Worm (Caenorhabditis elegans) whole organism, L3 larva: ENCODE measurements around the gene clec-52.

ENCODE experiments used
- R02D3.7 ChIP-seq: fragments of 150-350 bp; optimal IDR thresholded peaks from 2 replicates; lab custom pipeline; 2014; ENCODE audit warnings: missing biosample characterization, missing genetic modification characterization
- ZK546.5 ChIP-seq: sonication (generic microtip); optimal IDR thresholded peaks from 2 replicates; lab custom pipeline; 2017; ENCODE audit warnings: missing biosample characterization, missing genetic modification characterization
- aly-2 ChIP-seq: fragments of 150-350 bp; optimal IDR thresholded peaks from 2 replicates; lab custom pipeline; 2014; ENCODE audit warnings: missing biosample characterization, missing genetic modification characterization
- ama-1 ChIP-seq: fragments of 150-350 bp; optimal IDR thresholded peaks from 2 replicates; lab custom pipeline; 2018
- ceh-28 ChIP-seq: fragments of 150-350 bp; optimal IDR thresholded peaks from 2 replicates; lab custom pipeline; 2014; ENCODE audit warnings: missing biosample characterization, missing genetic modification reagents, missing genetic modification characterization
- daf-12 ChIP-seq: fragments of 150-350 bp; optimal IDR thresholded peaks from 2 replicates; lab custom pipeline; 2014; ENCODE audit warnings: missing biosample characterization, missing genetic modification reagents, missing genetic modification characterization
- egl-27 ChIP-seq: sonication (generic microtip); optimal IDR thresholded peaks from 4 replicates; lab custom pipeline; 2017; ENCODE audit warnings: missing biosample characterization, missing genetic modification reagents, missing genetic modification characterization
- egl-5 ChIP-seq: fragments of 150-350 bp; optimal IDR thresholded peaks from 2 replicates; lab custom pipeline; 2017; ENCODE audit warnings: missing biosample characterization, missing genetic modification reagents, missing genetic modification characterization, inconsistent platforms
- elt-1 ChIP-seq: fragments of 150-350 bp; optimal IDR thresholded peaks from 2 replicates; lab custom pipeline; 2014; ENCODE audit warnings: missing biosample characterization, missing genetic modification characterization
- elt-2 ChIP-seq: sonication (generic microtip); optimal IDR thresholded peaks from 2 replicates; lab custom pipeline; 2016; ENCODE audit warnings: missing genetic modification reagents, mild to moderate bottlenecking, missing genetic modification characterization, missing compliant biosample characterization
- elt-3 ChIP-seq, 3 experiments: fragments of 150-350 bp in 1 of 3; sonication (generic microtip) in 2 of 3; optimal IDR thresholded peaks; 2 replicates in 2 of 3; 4 replicates in 1 of 3; lab custom pipeline; 2014 to 2017; ENCODE audit warnings: missing biosample characterization in 3 of 3, missing genetic modification characterization in 3 of 3
- eor-1 ChIP-seq, 2 experiments: fragments of 150-350 bp; optimal IDR thresholded peaks; 2 replicates each; lab custom pipeline; 2014 to 2018; ENCODE audit warnings: missing biosample characterization in 2 of 2, missing genetic modification characterization in 2 of 2
- fkh-10 ChIP-seq: sonication (generic microtip); optimal IDR thresholded peaks from 2 replicates; lab custom pipeline; 2017; ENCODE audit warnings: missing biosample characterization, missing genetic modification reagents, missing genetic modification characterization
- fkh-2 ChIP-seq: fragments of 150-350 bp; optimal IDR thresholded peaks from 2 replicates; lab custom pipeline; 2014; ENCODE audit warnings: missing biosample characterization, missing genetic modification reagents, missing genetic modification characterization
- hmg-11 ChIP-seq: sonication (generic microtip); optimal IDR thresholded peaks from 2 replicates; lab custom pipeline; 2016; ENCODE audit warnings: missing genetic modification characterization, missing compliant biosample characterization
- jun-1 ChIP-seq: fragments of 150-350 bp; optimal IDR thresholded peaks from 2 replicates; lab custom pipeline; 2014; ENCODE audit warnings: missing biosample characterization, missing genetic modification reagents, missing genetic modification characterization
- lin-15B ChIP-seq: fragments of 150-350 bp; optimal IDR thresholded peaks from 2 replicates; lab custom pipeline; 2014; ENCODE audit warnings: missing biosample characterization, missing genetic modification characterization
- lin-39 ChIP-seq: fragments of 150-350 bp; optimal IDR thresholded peaks from 2 replicates; lab custom pipeline; 2018; ENCODE audit warnings: missing biosample characterization, missing genetic modification reagents, missing genetic modification characterization
- lsy-12 ChIP-seq: sonication (generic microtip); optimal IDR thresholded peaks from 2 replicates; lab custom pipeline; 2016; ENCODE audit warnings: mild to moderate bottlenecking, missing genetic modification characterization, missing compliant biosample characterization
- mdl-1 ChIP-seq: fragments of 150-350 bp; optimal IDR thresholded peaks from 2 replicates; lab custom pipeline; 2014; ENCODE audit warnings: missing biosample characterization, missing genetic modification characterization
- mml-1 ChIP-seq: fragments of 150-350 bp; sonication (generic microtip); optimal IDR thresholded peaks from 3 replicates; lab custom pipeline; 2014; ENCODE audit warnings: missing biosample characterization, missing genetic modification characterization
- nfya-1 ChIP-seq: sonication (generic microtip); optimal IDR thresholded peaks from 2 replicates; lab custom pipeline; 2017; ENCODE audit warnings: missing genetic modification characterization, mild to moderate bottlenecking, missing compliant biosample characterization, antibody characterized with exemption, moderate library complexity; ENCODE audit not compliant: insufficient read depth
- nhr-12 ChIP-seq: fragments of 150-350 bp; optimal IDR thresholded peaks from 2 replicates; lab custom pipeline; 2014; ENCODE audit warnings: missing biosample characterization, missing genetic modification characterization
- nhr-23 ChIP-seq: fragments of 150-350 bp; optimal IDR thresholded peaks from 2 replicates; lab custom pipeline; 2014; ENCODE audit warnings: missing biosample characterization, missing genetic modification reagents, missing genetic modification characterization
- nhr-25 ChIP-seq: sonication (generic microtip); optimal IDR thresholded peaks from 2 replicates; lab custom pipeline; 2017; ENCODE audit warnings: missing biosample characterization, missing genetic modification characterization
- nhr-28 ChIP-seq: fragments of 150-350 bp; optimal IDR thresholded peaks from 2 replicates; lab custom pipeline; 2014; ENCODE audit warnings: missing biosample characterization, missing genetic modification characterization
- nhr-43 ChIP-seq: sonication (generic microtip); optimal IDR thresholded peaks from 2 replicates; lab custom pipeline; 2016; ENCODE audit warnings: mild to moderate bottlenecking, missing genetic modification characterization, missing compliant biosample characterization; ENCODE audit not compliant: poor library complexity, severe bottlenecking
- nhr-76 ChIP-seq: fragments of 150-350 bp; sonication (generic microtip); optimal IDR thresholded peaks from 5 replicates; lab custom pipeline; 2014; ENCODE audit warnings: missing biosample characterization, missing genetic modification characterization
- nhr-77 ChIP-seq: fragments of 150-350 bp; optimal IDR thresholded peaks from 2 replicates; lab custom pipeline; 2014; ENCODE audit warnings: missing biosample characterization, missing genetic modification characterization
- pha-4 ChIP-seq: fragments of 150-350 bp; optimal IDR thresholded peaks from 2 replicates; lab custom pipeline; 2014; ENCODE audit warnings: missing biosample characterization, missing genetic modification reagents, missing genetic modification characterization
- pqm-1 ChIP-seq: fragments of 150-350 bp; optimal IDR thresholded peaks from 2 replicates; lab custom pipeline; 2017; ENCODE audit warnings: missing biosample characterization, missing genetic modification characterization, inconsistent platforms
- sea-2 ChIP-seq: fragments of 150-350 bp; sonication (generic microtip); optimal IDR thresholded peaks from 4 replicates; lab custom pipeline; 2014; ENCODE audit warnings: missing biosample characterization, missing genetic modification reagents, missing genetic modification characterization
- skn-1 ChIP-seq: fragments of 150-350 bp; optimal IDR thresholded peaks from 2 replicates; lab custom pipeline; 2014; ENCODE audit warnings: missing biosample characterization, missing genetic modification characterization
- snpc-4 ChIP-seq: fragments of 150-350 bp; optimal IDR thresholded peaks from 2 replicates; lab custom pipeline; 2014; ENCODE audit warnings: missing biosample characterization, missing genetic modification characterization
- tbx-2 ChIP-seq: sonication (generic microtip); optimal IDR thresholded peaks from 2 replicates; lab custom pipeline; 2016; ENCODE audit warnings: mild to moderate bottlenecking, missing genetic modification characterization, missing compliant biosample characterization
- zag-1 ChIP-seq: fragments of 150-350 bp; optimal IDR thresholded peaks from 2 replicates; lab custom pipeline; 2014; ENCODE audit warnings: missing biosample characterization, missing genetic modification characterization
- ztf-11 ChIP-seq: fragments of 150-350 bp; optimal IDR thresholded peaks from 2 replicates; lab custom pipeline; 2014; ENCODE audit warnings: missing biosample characterization, missing genetic modification characterization
- ztf-4 ChIP-seq: fragments of 150-350 bp; optimal IDR thresholded peaks from 2 replicates; lab custom pipeline; 2014; ENCODE audit warnings: missing biosample characterization, missing genetic modification characterization

clec-52 gene

ce11 chrIV:8146283-8146682, 22.3 kb downstream of the clec-52 start (continued):
- TF ChIP-seq elt-1 (tag; lab: Kevin White, UChicago): no peak
- TF ChIP-seq tbx-2 (tag; lab: Kevin White, UChicago): no peak
- TF ChIP-seq snpc-4 (tag; lab: Kevin White, UChicago): no peak
- TF ChIP-seq egl-5: no peak
- TF ChIP-seq sea-2 (GFP tag; lab: Kevin White, UChicago): no peak
- no peak for TF ChIP-seq elt-3 (tag; optimal IDR thresholded peaks at IDR 0.05; lab: Kevin White, UChicago)
- no peak for TF ChIP-seq fkh-2
- TF ChIP-seq pqm-1 (tag; lab: Kevin White, UChicago): peak; percentile 36
- TF ChIP-seq eor-1 (tag; optimal IDR thresholded peaks at IDR 0.05; lab: Kevin White, UChicago): no peak
- TF ChIP-seq ztf-4: no peak
- TF ChIP-seq egl-27: no peak
- TF ChIP-seq ama-1 (lab: Kevin White, UChicago): no peak
- TF ChIP-seq daf-12 (tag; lab: Kevin White, UChicago): no peak
- TF ChIP-seq nfya-1 (tag; lab: Kevin White, UChicago): peak; percentile 16
- TF ChIP-seq nhr-43 (tag; lab: Kevin White, UChicago): no peak
- TF ChIP-seq ztf-11: no peak
- no peak for TF ChIP-seq skn-1 (tag; lab: Kevin White, UChicago)
- no peak for TF ChIP-seq aly-2 (tag; lab: Kevin White, UChicago)
- no peak for TF ChIP-seq nhr-77 (tag; lab: Kevin White, UChicago)
- TF ChIP-seq lsy-12 (tag; lab: Kevin White, UChicago): no peak
- TF ChIP-seq nhr-12 (tag; lab: Kevin White, UChicago): no peak

- no peak for TF ChIP-seq zag-1
These were observed 24.2 kb downstream of the clec-52 start for ce11 chrIV:8144341-8144740.

ce11 chrIV:8142735-8143550, 25.6 kb downstream of the clec-52 start, which contains the start of gene pmk-2:
Gene pmk-2, plus strand, starts transcription at chrIV:8143500.
- TF ChIP-seq egl-27: no peak
- peak; percentile 3 for TF ChIP-seq jun-1 (tag; lab: Kevin White, UChicago)
- peak; percentile 14 for TF ChIP-seq skn-1 (tag; lab: Kevin White, UChicago)
- TF ChIP-seq pqm-1 (tag; lab: Kevin White, UChicago): no peak
- no peak for TF ChIP-seq R02D3.7 (tag; lab: Kevin White, UChicago)
- TF ChIP-seq egl-5: no peak
- TF ChIP-seq hmg-11: no peak
- peak; percentile 29 for TF ChIP-seq nfya-1 (tag; lab: Kevin White, UChicago)
- TF ChIP-seq mdl-1 (tag; lab: Kevin White, UChicago): no peak
- no peak for TF ChIP-seq fkh-10 (GFP tag; lab: Kevin White, UChicago)
- no peak for TF ChIP-seq ama-1 (lab: Kevin White, UChicago)
- no peak for TF ChIP-seq nhr-25 (tag; lab: Kevin White, UChicago)
- no peak for TF ChIP-seq lin-15B (tag; lab: Kevin White, UChicago)
- no peak for TF ChIP-seq nhr-28 (tag; lab: Kevin White, UChicago)
- no peak for TF ChIP-seq aly-2 (tag; lab: Kevin White, UChicago)
- TF ChIP-seq lin-39: no peak
- peak; percentile 40 for TF ChIP-seq elt-2
- TF ChIP-seq, all 47 proteins: peak for 4

ce11 chrIV:8138984-8139383, 29.6 kb downstream of the clec-52 start, which contains the start of gene pmk-3:
Gene pmk-3, plus strand, starts transcription at chrIV:8139219.
- peak; percentile 13 for TF ChIP-seq ceh-28 (tag; lab: Kevin White, UChicago)
- TF ChIP-seq mml-1 (tag; lab: Kevin White, UChicago): no peak
- TF ChIP-seq nhr-43 (tag; lab: Kevin White, UChicago): no peak
- no peak for TF ChIP-seq snpc-4 (tag; lab: Kevin White, UChicago)
- no peak for TF ChIP-seq elt-1 (tag; lab: Kevin White, UChicago)
- no peak for TF ChIP-seq lin-39
- peak; percentile 9 for TF ChIP-seq pha-4 (tag; lab: Kevin White, UChicago)
- TF ChIP-seq pqm-1 (tag; lab: Kevin White, UChicago): no peak
- TF ChIP-seq zag-1: no peak
- TF ChIP-seq sea-2 (GFP tag; lab: Kevin White, UChicago): no peak
- TF ChIP-seq aly-2 (tag; lab: Kevin White, UChicago): no peak
- TF ChIP-seq eor-1 (tag; optimal IDR thresholded peaks at IDR 0.05; lab: Kevin White, UChicago): no peak
- no peak for TF ChIP-seq ZK546.5
- no peak for TF ChIP-seq ztf-4
- no peak for TF ChIP-seq tbx-2 (tag; lab: Kevin White, UChicago)
- TF ChIP-seq nhr-23 (tag; lab: Kevin White, UChicago): peak; percentile 54
- TF ChIP-seq elt-2: peak; percentile 61
- TF ChIP-seq lsy-12 (tag; lab: Kevin White, UChicago): no peak
- TF ChIP-seq nfya-1 (tag; lab: Kevin White, UChicago): no peak
- TF ChIP-seq nhr-25 (tag; lab: Kevin White, UChicago): no peak
- peak; percentile 11 for TF ChIP-seq jun-1 (tag; lab: Kevin White, UChicago)
- TF ChIP-seq skn-1 (tag; lab: Kevin White, UChicago): no peak
- no peak for TF ChIP-seq ztf-11
- no peak for TF ChIP-seq nhr-77 (tag; lab: Kevin White, UChicago)
- no peak for TF ChIP-seq lin-15B (tag; lab: Kevin White, UChicago)
- TF ChIP-seq mdl-1 (tag; lab: Kevin White, UChicago): no peak
- no peak for TF ChIP-seq nhr-76
